Worm (Caenorhabditis elegans) whole organism, late embryonic: Measurements from ENCODE around the gene pqn-71.

Source experiments
- C08G9.2 ChIP-seq: sonication (generic microtip); optimal IDR thresholded peaks from 2 replicates; lab custom pipeline; 2016; ENCODE audit warnings: mild to moderate bottlenecking, missing genetic modification characterization, moderate library complexity, missing compliant biosample characterization
- F13H6.1 ChIP-seq: sonication (generic microtip); optimal IDR thresholded peaks from 2 replicates; lab custom pipeline; 2016; ENCODE audit warnings: missing genetic modification characterization, missing compliant biosample characterization
- T23F11.4 ChIP-seq: fragments of 200-800 bp; sonication (Bioruptor generic); optimal IDR thresholded peaks from 2 replicates; lab custom pipeline; 2018; ENCODE audit warnings: mild to moderate bottlenecking, missing genetic modification characterization, missing compliant biosample characterization
- elt-2 ChIP-seq: sonication (generic microtip); optimal IDR thresholded peaks from 2 replicates; lab custom pipeline; 2016; ENCODE audit warnings: missing genetic modification reagents, missing genetic modification characterization, missing compliant biosample characterization
- ets-4 ChIP-seq: sonication (generic microtip); optimal IDR thresholded peaks from 2 replicates; lab custom pipeline; 2016; ENCODE audit warnings: missing genetic modification characterization, missing compliant biosample characterization
- fkh-10 ChIP-seq: fragments of 150-350 bp; optimal IDR thresholded peaks from 2 replicates; lab custom pipeline; 2014; ENCODE audit warnings: missing biosample characterization, missing genetic modification reagents, missing genetic modification characterization
- hlh-8 ChIP-seq: sonication (generic microtip); optimal IDR thresholded peaks from 2 replicates; lab custom pipeline; 2016; ENCODE audit warnings: missing genotype, missing genetic modification characterization, missing compliant biosample characterization
- lin-11 ChIP-seq: fragments of 200-800 bp; sonication (Bioruptor generic); optimal IDR thresholded peaks from 2 replicates; lab custom pipeline; 2018; ENCODE audit warnings: mild to moderate bottlenecking, missing genetic modification characterization, missing compliant biosample characterization
- madf-2 ChIP-seq: sonication (generic microtip); optimal IDR thresholded peaks from 2 replicates; lab custom pipeline; 2017; ENCODE audit warnings: missing genetic modification characterization, missing compliant biosample characterization
- pha-2 ChIP-seq: sonication (generic microtip); optimal IDR thresholded peaks from 2 replicates; lab custom pipeline; 2017; ENCODE audit warnings: mild to moderate bottlenecking, missing genetic modification characterization, missing compliant biosample characterization
- pha-4 ChIP-seq: fragments of 150-350 bp; optimal IDR thresholded peaks from 2 replicates; lab custom pipeline; 2018; ENCODE audit warnings: missing biosample characterization, missing genetic modification reagents, missing genetic modification characterization
- sox-4 ChIP-seq: sonication (generic microtip); optimal IDR thresholded peaks from 2 replicates; lab custom pipeline; 2017; ENCODE audit warnings: mild to moderate bottlenecking, missing genetic modification characterization, inconsistent platforms, missing compliant biosample characterization
- tbx-2 ChIP-seq: sonication (generic microtip); optimal IDR thresholded peaks from 2 replicates; lab custom pipeline; 2016; ENCODE audit warnings: missing genetic modification characterization, missing compliant biosample characterization

- TF ChIP-seq pha-2 (tag; lab: Kevin White, UChicago) = no peak
- TF ChIP-seq madf-2 (tag; lab: Kevin White, UChicago) = no peak
- no peak for TF ChIP-seq lin-11
- no peak for TF ChIP-seq tbx-2 (tag; lab: Kevin White, UChicago)
- TF ChIP-seq elt-2 (tag; lab: Kevin White, UChicago) = no peak
- TF ChIP-seq pha-4 (tag; lab: Kevin White, UChicago) = no peak
- no peak for TF ChIP-seq T23F11.4 (GFP tag; lab: Kevin White, UChicago)
- no peak for TF ChIP-seq F13H6.1 (tag; lab: Kevin White, UChicago)
- TF ChIP-seq C08G9.2 = no peak
- TF ChIP-seq hlh-8 (tag; lab: Kevin White, UChicago) = no peak
- TF ChIP-seq ets-4 = no peak
- no peak for TF ChIP-seq sox-4
- no peak for TF ChIP-seq fkh-10 (GFP tag; lab: Kevin White, UChicago)
These were observed 20.9 kb upstream of the pqn-71 start, which contains the start of gene T26H5.9 for ce11 chrV:15444615-15445014.
